Fruit fly (Drosophila melanogaster): Measurements from ENCODE around the gene Ir7d.

Ir7d gene

DNA sequence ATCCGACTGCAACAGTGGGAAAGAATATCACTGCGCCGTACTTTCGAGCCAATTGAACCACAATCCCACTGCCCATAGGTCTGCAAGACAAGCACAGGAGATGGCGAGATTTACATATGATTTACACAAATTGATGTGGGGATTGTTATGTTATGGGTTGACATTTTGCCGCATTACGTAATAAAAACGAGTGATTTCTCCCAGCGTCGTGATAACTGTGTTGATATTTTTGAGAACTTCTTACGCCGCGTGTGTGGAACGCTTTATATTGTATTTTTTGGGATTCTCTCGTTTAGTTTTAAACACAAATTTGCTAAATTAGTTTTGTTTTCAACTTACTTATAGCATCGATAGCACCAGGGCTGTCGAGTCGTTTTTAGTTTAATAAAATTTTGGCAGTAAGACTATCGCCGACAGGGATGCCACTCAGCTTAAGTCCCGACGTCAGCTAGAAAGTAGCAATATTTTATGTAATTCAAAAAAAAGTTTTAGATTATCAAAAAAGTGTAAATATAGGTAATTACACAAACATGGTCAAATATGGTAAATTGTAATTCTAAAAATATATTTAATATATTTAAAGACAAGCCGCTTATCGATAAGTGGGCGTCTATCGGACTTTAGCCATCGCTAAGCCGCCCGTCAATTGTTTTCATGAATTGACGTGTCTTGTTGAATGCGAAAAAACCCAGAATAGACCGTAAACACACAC lies 14.9 kb upstream of the Ir7d start, which contains the start of the genes CG45089, ND-MNLL and p115 (continued):
- no peak for TF ChIP-seq pnt (GFP tag; optimal IDR thresholded peaks at IDR 0.05)
- peak; percentile 64 for TF ChIP-seq ind (GFP tag; optimal IDR thresholded peaks at IDR 0.05)
- no peak for TF ChIP-seq aop (GFP tag; IDR thresholded peaks at IDR 0.05)
- peak; percentile 33 for TF ChIP-seq CG1602 (GFP tag; optimal IDR thresholded peaks at IDR 0.05)
- TF ChIP-seq CG2875 (GFP tag; optimal IDR thresholded peaks at IDR 0.05): no peak
- peak; percentile 46 for TF ChIP-seq pum (GFP tag; optimal IDR thresholded peaks at IDR 0.05)
- TF ChIP-seq CG30403 (GFP tag; optimal IDR thresholded peaks at IDR 0.05): peak; percentile 75
- TF ChIP-seq Antp (GFP tag; optimal IDR thresholded peaks at IDR 0.05): peak; percentile 30
- no peak for TF ChIP-seq CG5180 (GFP tag; optimal IDR thresholded peaks at IDR 0.05)
- peak; percentile 51 for TF ChIP-seq CG18599 (GFP tag; optimal IDR thresholded peaks at IDR 0.05)
- peak; percentile 23; the same call in 1 of the 2 replicates for TF ChIP-seq Adf1 (GFP tag; IDR thresholded peaks at IDR 0.05)
- TF ChIP-seq CG3163 (GFP tag; optimal IDR thresholded peaks at IDR 0.05): no peak
- peak; percentile 69 for TF ChIP-seq knrl (GFP tag; IDR thresholded peaks at IDR 0.05; ENCODE audit: partially characterized antibody)
- TF ChIP-seq unc-4 (GFP tag; IDR thresholded peaks at IDR 0.05; ENCODE audit: partially characterized antibody): peak; percentile 65; the same call in 1 of the 2 replicates
- TF ChIP-seq CG14441 (GFP tag; IDR thresholded peaks at IDR 0.05): peak; percentile 15; the same call in 1 of the 2 replicates
- peak; percentile 67 for TF ChIP-seq Elba2 (GFP tag; optimal IDR thresholded peaks at IDR 0.05)
- TF ChIP-seq dpn (GFP tag; optimal IDR thresholded peaks at IDR 0.05): peak; percentile 11 to 68
- peak; percentile 82 for TF ChIP-seq CG2116 (GFP tag; optimal IDR thresholded peaks at IDR 0.05)
- peak; percentile 26 for TF ChIP-seq Dip3 (GFP tag; optimal IDR thresholded peaks at IDR 0.05)
- no peak for TF ChIP-seq CG12104 (GFP tag; optimal IDR thresholded peaks at IDR 0.05)
- TF ChIP-seq CG32767 (GFP tag; IDR thresholded peaks at IDR 0.05): no peak
- peak; percentile 78 for TF ChIP-seq gem (tag; optimal IDR thresholded peaks at IDR 0.05)
- no peak for TF ChIP-seq CG10959 (GFP tag; IDR thresholded peaks at IDR 0.05)
- TF ChIP-seq Hmr (GFP tag; optimal IDR thresholded peaks at IDR 0.05): peak; percentile 40
- peak; percentile 20 for TF ChIP-seq gro (GFP tag; optimal IDR thresholded peaks at IDR 0.05)
- TF ChIP-seq Nf-YC (tag; optimal IDR thresholded peaks at IDR 0.05): peak; percentile 62
- TF ChIP-seq Dad (GFP tag; optimal IDR thresholded peaks at IDR 0.05): peak; percentile 4
- TF ChIP-seq CG7786 (GFP tag; optimal IDR thresholded peaks at IDR 0.05): peak; percentile 11
- 0 out of 2 replicates have a peak, but pooled peaks have one; percentile 40 for TF ChIP-seq wdn (GFP tag; IDR thresholded peaks at IDR 0.05)
- peak; percentile 48 for TF ChIP-seq Hsf (GFP tag; optimal IDR thresholded peaks at IDR 0.05)

DNA sequence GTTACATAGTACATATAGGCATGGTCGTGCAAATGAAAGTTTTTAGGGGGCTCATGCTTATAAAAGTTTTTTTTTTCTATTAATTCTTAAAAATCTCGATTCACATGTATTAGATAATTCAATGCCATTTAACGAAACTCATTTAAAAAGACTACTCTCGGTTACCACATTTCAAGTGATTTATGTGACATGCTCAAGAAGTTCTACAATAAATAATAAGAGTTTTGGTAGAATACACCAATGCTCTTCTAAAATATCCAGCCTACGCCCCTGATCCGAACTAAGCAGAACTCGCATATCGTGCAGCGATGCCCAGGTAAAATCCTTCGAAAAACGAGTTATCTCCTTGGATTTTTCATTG lies 13.9 kb upstream of the Ir7d start:
- TF ChIP-seq CG11504 (tag; optimal IDR thresholded peaks at IDR 0.05) (peak; percentile 21), vfl (GFP tag; optimal IDR thresholded peaks at IDR 0.05) (no peak), CG30403 (GFP tag; optimal IDR thresholded peaks at IDR 0.05) (peak; percentile 18), dmrt99B (tag; optimal IDR thresholded peaks at IDR 0.05) (no peak), Med (GFP tag) (peak; percentile 37), zen (tag; optimal IDR thresholded peaks at IDR 0.05) (peak; percentile 15), esg (GFP tag; conservative IDR thresholded peaks at IDR 0.05) (no peak), Hsf (GFP tag; optimal IDR thresholded peaks at IDR 0.05) (no peak), Jarid2 (GFP tag; optimal IDR thresholded peaks at IDR 0.05) (no peak), pum (GFP tag; optimal IDR thresholded peaks at IDR 0.05) (no peak), Neu2 (GFP tag; optimal IDR thresholded peaks at IDR 0.05; ENCODE audit: borderline replicate concordance) (no peak), chif (GFP tag; optimal IDR thresholded peaks at IDR 0.05) (peak in 1 of 2 experiments; percentile 25), Chrac-16 (GFP tag; optimal IDR thresholded peaks at IDR 0.05) (peak; percentile 4), CG15011 (GFP tag; optimal IDR thresholded peaks at IDR 0.05) (no peak), CG9797 (GFP tag; optimal IDR thresholded peaks at IDR 0.05) (no peak), D19A (tag; optimal IDR thresholded peaks at IDR 0.05) (peak; percentile 56), cad (GFP tag; optimal IDR thresholded peaks at IDR 0.05) (no peak), Ets97D (GFP tag; optimal IDR thresholded peaks at IDR 0.05) (no peak), Stat92E (GFP tag; optimal IDR thresholded peaks at IDR 0.05) (no peak), shn (GFP tag; optimal IDR thresholded peaks at IDR 0.05) (no peak), mam (GFP tag; optimal IDR thresholded peaks at IDR 0.05) (no peak), CG9437 (GFP tag; optimal IDR thresholded peaks at IDR 0.05) (no peak), luna (GFP tag; optimal IDR thresholded peaks at IDR 0.05) (no peak)
